Fruit fly (Drosophila melanogaster) whole organism, prepupa: ENCODE data around the gene CG44140.
"Not testable (repeated sequence)": the region's sequence is repeated elsewhere in the genome, so short reads cannot be mapped to it uniquely, and the experiment has no call there.

ENCODE experiments used
- CG10669 ChIP-seq: fragments of 200-800 bp; sonication (Bioruptor generic); optimal IDR thresholded peaks from 3 replicates; lab custom pipeline; 2018; ENCODE audit warnings: missing biosample characterization, mild to moderate bottlenecking, missing genetic modification characterization, moderate library complexity
- CG11294 ChIP-seq: fragments of 200-800 bp; sonication (Bioruptor generic); IDR thresholded peaks from 2 replicates; pipeline ENCODE4 v1.3.6; 2022; ENCODE audit warnings: missing biosample characterization, missing genetic modification characterization
- CG11902 ChIP-seq: fragments of 200-800 bp; sonication (Bioruptor generic); optimal IDR thresholded peaks from 3 replicates; lab custom pipeline; 2016; ENCODE audit warnings: missing biosample characterization, missing genetic modification characterization
- CG1621 ChIP-seq: fragments of 200-800 bp; sonication (Bioruptor generic); optimal IDR thresholded peaks from 3 replicates; lab custom pipeline; 2018; ENCODE audit warnings: missing biosample characterization, mild to moderate bottlenecking, missing genetic modification characterization
- CG16779 ChIP-seq: fragments of 200-800 bp; sonication (Bioruptor generic); optimal IDR thresholded peaks from 3 replicates; lab custom pipeline; 2017; ENCODE audit warnings: missing biosample characterization, mild to moderate bottlenecking, missing genetic modification characterization
- CG34406 ChIP-seq: fragments of 200-800 bp; sonication (Bioruptor generic); optimal IDR thresholded peaks from 3 replicates; lab custom pipeline; 2016; ENCODE audit warnings: missing biosample characterization, missing genetic modification characterization
- CG3919 ChIP-seq: fragments of 200-800 bp; sonication (Bioruptor generic); optimal IDR thresholded peaks from 3 replicates; lab custom pipeline; 2016; ENCODE audit warnings: missing biosample characterization, missing genetic modification characterization
- CG4318 ChIP-seq: fragments of 200-800 bp; sonication (Bioruptor generic); optimal IDR thresholded peaks from 3 replicates; lab custom pipeline; 2017; ENCODE audit warnings: missing biosample characterization, mild to moderate bottlenecking, missing genetic modification characterization
- CG6163 ChIP-seq: fragments of 200-800 bp; sonication (Bioruptor generic); IDR thresholded peaks from 3 replicates; pipeline ENCODE4 v1.3.6; 2022; ENCODE audit warnings: missing biosample characterization, missing genetic modification characterization
- CG7368 ChIP-seq: fragments of 200-800 bp; sonication (Bioruptor generic); optimal IDR thresholded peaks from 3 replicates; lab custom pipeline; 2016; ENCODE audit warnings: missing biosample characterization, missing genetic modification characterization
- CG8319 ChIP-seq: fragments of 200-800 bp; sonication (Bioruptor generic); optimal IDR thresholded peaks from 3 replicates; lab custom pipeline; 2016; ENCODE audit warnings: missing biosample characterization, missing genetic modification characterization
- CG9139 ChIP-seq: fragments of 200-800 bp; sonication (Bioruptor generic); optimal IDR thresholded peaks from 3 replicates; lab custom pipeline; 2017; ENCODE audit warnings: missing biosample characterization, mild to moderate bottlenecking, missing genetic modification characterization
- Eip75B ChIP-seq: fragments of 200-800 bp; sonication (Bioruptor generic); optimal IDR thresholded peaks from 3 replicates; lab custom pipeline; 2016; ENCODE audit warnings: missing biosample characterization, missing genetic modification characterization
- Eip78C ChIP-seq: fragments of 200-800 bp; sonication (Bioruptor generic); peaks from one replicate; lab custom pipeline; 2016; ENCODE audit warnings: missing biosample characterization, missing genetic modification characterization
- Ets21C ChIP-seq: fragments of 200-800 bp; sonication (Bioruptor generic); optimal IDR thresholded peaks from 3 replicates; lab custom pipeline; 2016; ENCODE audit warnings: missing biosample characterization, missing genetic modification characterization
- Hr4 ChIP-seq: fragments of 200-800 bp; sonication (Bioruptor generic); optimal IDR thresholded peaks from 3 replicates; lab custom pipeline; 2016; ENCODE audit warnings: missing biosample characterization, missing genetic modification characterization
- Lpt ChIP-seq: fragments of 200-800 bp; sonication (Bioruptor generic); optimal IDR thresholded peaks from 3 replicates; lab custom pipeline; 2016; ENCODE audit warnings: missing biosample characterization, missing genetic modification characterization
- Met ChIP-seq: fragments of 200-800 bp; sonication (Bioruptor generic); optimal IDR thresholded peaks from 3 replicates; lab custom pipeline; 2016; ENCODE audit warnings: missing biosample characterization, missing genetic modification characterization
- Sox14 ChIP-seq: fragments of 200-800 bp; sonication (Bioruptor generic); optimal IDR thresholded peaks from 3 replicates; lab custom pipeline; 2016; ENCODE audit warnings: missing biosample characterization, missing genetic modification characterization
- Sox15 ChIP-seq: fragments of 200-800 bp; sonication (Bioruptor generic); optimal IDR thresholded peaks from 3 replicates; lab custom pipeline; 2016; ENCODE audit warnings: missing biosample characterization, missing genetic modification characterization
- cyc ChIP-seq: fragments of 200-800 bp; sonication (Bioruptor generic); optimal IDR thresholded peaks from 3 replicates; lab custom pipeline; 2016; ENCODE audit warnings: missing biosample characterization, missing genetic modification characterization
- dsx ChIP-seq: fragments of 200-800 bp; optimal IDR thresholded peaks from 3 replicates; lab custom pipeline; 2019; ENCODE audit warnings: missing biosample characterization, mild to moderate bottlenecking, missing genetic modification characterization, moderate library complexity; ENCODE audit not compliant: poor library complexity, severe bottlenecking
- fkh ChIP-seq: fragments of 200-800 bp; sonication (Bioruptor generic); optimal IDR thresholded peaks from 3 replicates; lab custom pipeline; 2017; ENCODE audit warnings: missing biosample characterization, mild to moderate bottlenecking, missing genetic modification characterization, moderate library complexity
- pdm3 ChIP-seq: fragments of 200-800 bp; sonication (Bioruptor generic); optimal IDR thresholded peaks from 3 replicates; lab custom pipeline; 2016; ENCODE audit warnings: missing biosample characterization, missing genetic modification characterization
- spab ChIP-seq: fragments of 200-800 bp; sonication (Bioruptor generic); optimal IDR thresholded peaks from 2 replicates; lab custom pipeline; 2017; ENCODE audit warnings: missing biosample characterization, mild to moderate bottlenecking, missing genetic modification characterization, missing genetic modification reagents

Gene CG44140

dm6 chr2L:15731687-15732086 lies 37.4 kb upstream of the CG44140 start:
- TF ChIP-seq Eip75B (GFP tag; lab: Kevin White, UChicago) (no peak), Met (GFP tag; lab: Kevin White, UChicago) (no peak), fkh (GFP tag; lab: Kevin White, UChicago) (no peak), CG4318 (GFP tag; lab: Kevin White, UChicago) (no peak), CG6163 (GFP tag; lab: Robert Waterston, UW) (no peak), CG11294 (GFP tag; lab: Robert Waterston, UW) (no peak), CG10669 (GFP tag; lab: Kevin White, UChicago) (no peak), Ets21C (GFP tag; lab: Kevin White, UChicago) (no peak)

dm6 chr2L:15718172-15718571 lies 23.9 kb upstream of the CG44140 start, which contains the start of gene stol:
Gene stol, minus strand, starts transcription at chr2L:15718272.
- TF ChIP-seq cyc; Lpt; CG11902 (GFP tag; lab: Kevin White, UChicago): not testable (repeated sequence)
- TF ChIP-seq, all 60 proteins: peak for 0; not testable (repeated sequence) for 60

dm6 chr2L:15710999-15711398 lies 16.7 kb upstream of the CG44140 start, which contains the start of gene CG43924:
Gene CG43924, minus strand, starts transcription at chr2L:15711099.
- TF ChIP-seq CG9139, dsx, CG10669 (GFP tag; lab: Kevin White, UChicago): not testable (repeated sequence)

dm6 chr2L:15704871-15705270 lies 10.6 kb upstream of the CG44140 start, which contains the start of gene CG31827:
Gene CG31827, plus strand, starts transcription at chr2L:15705171.
- TF ChIP-seq Sox14 (GFP tag; lab: Kevin White, UChicago); CG1621 (tag; lab: Kevin White, UChicago); CG4318 (GFP tag; lab: Kevin White, UChicago): not testable (repeated sequence)

dm6 chr2L:15695738-15696137 lies 1.5 kb upstream of the CG44140 start, which contains the start of gene CG31780:
Gene CG31780, plus strand, starts transcription at chr2L:15696038.
- not testable (repeated sequence) for TF ChIP-seq CG10669, spab, pdm3 (GFP tag; lab: Kevin White, UChicago)
- TF ChIP-seq, all 60 proteins: peak for 0; not testable (repeated sequence) for 60

- not testable (repeated sequence) for TF ChIP-seq CG16779; CG7368 (GFP tag; lab: Kevin White, UChicago); Eip78C (GFP tag; lab: Kevin White, UChicago)
These were observed 18.3 kb downstream of the CG44140 start, which contains the start of gene CG43923 for dm6 chr2L:15676002-15676401. Gene CG43923, minus strand, starts transcription at chr2L:15676102.

dm6 chr2L:15669874-15670273 lies 24.4 kb downstream of the CG44140 start, which contains the start of gene CG18478:
Gene CG18478, plus strand, starts transcription at chr2L:15670174.
- not testable (repeated sequence) for TF ChIP-seq CG16779; Sox15 (GFP tag; lab: Kevin White, UChicago); CG8319 (GFP tag; lab: Kevin White, UChicago)

- not testable (repeated sequence) for TF ChIP-seq Hr4, CG34406, CG3919
These were observed 33.5 kb downstream of the CG44140 start, which contains the start of gene CG18477 for dm6 chr2L:15660741-15661140. Gene CG18477, plus strand, starts transcription at chr2L:15661041.
